Worm (Caenorhabditis elegans) whole organism, L3 larva: ENCODE measurements around the gene arf-1.
A peak's percentile ranks its signal among the peaks of the same experiment; 100 is the strongest.

Experiments
- R02D3.7 ChIP-seq: fragments of 150-350 bp; optimal IDR thresholded peaks from 2 replicates; lab custom pipeline; 2014; ENCODE audit warnings: missing biosample characterization, missing genetic modification characterization
- ama-1 ChIP-seq: fragments of 150-350 bp; optimal IDR thresholded peaks from 2 replicates; lab custom pipeline; 2018
- ceh-16 ChIP-seq: sonication (generic microtip); optimal IDR thresholded peaks from 2 replicates; lab custom pipeline; 2017; ENCODE audit warnings: missing biosample characterization, missing genetic modification characterization
- ceh-28 ChIP-seq: fragments of 150-350 bp; optimal IDR thresholded peaks from 2 replicates; lab custom pipeline; 2014; ENCODE audit warnings: missing biosample characterization, missing genetic modification reagents, missing genetic modification characterization
- ceh-82 ChIP-seq: fragments of 150-350 bp; optimal IDR thresholded peaks from 2 replicates; lab custom pipeline; 2014; ENCODE audit warnings: missing biosample characterization, missing genetic modification characterization
- ceh-9 ChIP-seq: sonication (generic microtip); optimal IDR thresholded peaks from 2 replicates; lab custom pipeline; 2018; ENCODE audit warnings: missing biosample characterization, missing genetic modification characterization
- daf-12 ChIP-seq: fragments of 150-350 bp; optimal IDR thresholded peaks from 2 replicates; lab custom pipeline; 2014; ENCODE audit warnings: missing biosample characterization, missing genetic modification reagents, missing genetic modification characterization
- egl-27 ChIP-seq: sonication (generic microtip); optimal IDR thresholded peaks from 4 replicates; lab custom pipeline; 2017; ENCODE audit warnings: missing biosample characterization, missing genetic modification reagents, missing genetic modification characterization
- egl-5 ChIP-seq: fragments of 150-350 bp; optimal IDR thresholded peaks from 2 replicates; lab custom pipeline; 2017; ENCODE audit warnings: missing biosample characterization, missing genetic modification reagents, missing genetic modification characterization, inconsistent platforms
- elt-2 ChIP-seq: sonication (generic microtip); optimal IDR thresholded peaks from 2 replicates; lab custom pipeline; 2016; ENCODE audit warnings: missing genetic modification reagents, mild to moderate bottlenecking, missing genetic modification characterization, missing compliant biosample characterization
- elt-3 ChIP-seq, 3 experiments: fragments of 150-350 bp in 1 of 3; sonication (generic microtip) in 2 of 3; optimal IDR thresholded peaks; 2 replicates in 2 of 3; 4 replicates in 1 of 3; lab custom pipeline; 2014 to 2017; ENCODE audit warnings: missing biosample characterization in 3 of 3, missing genetic modification characterization in 3 of 3
- eor-1 ChIP-seq, 2 experiments: fragments of 150-350 bp; optimal IDR thresholded peaks; 2 replicates each; lab custom pipeline; 2014 to 2018; ENCODE audit warnings: missing biosample characterization in 2 of 2, missing genetic modification characterization in 2 of 2
- fkh-10 ChIP-seq: sonication (generic microtip); optimal IDR thresholded peaks from 2 replicates; lab custom pipeline; 2017; ENCODE audit warnings: missing biosample characterization, missing genetic modification reagents, missing genetic modification characterization
- fkh-2 ChIP-seq: fragments of 150-350 bp; optimal IDR thresholded peaks from 2 replicates; lab custom pipeline; 2014; ENCODE audit warnings: missing biosample characterization, missing genetic modification reagents, missing genetic modification characterization
- fos-1 ChIP-seq: fragments of 150-350 bp; optimal IDR thresholded peaks from 2 replicates; lab custom pipeline; 2014; ENCODE audit warnings: missing biosample characterization, missing genetic modification characterization
- hmg-11 ChIP-seq: sonication (generic microtip); optimal IDR thresholded peaks from 2 replicates; lab custom pipeline; 2016; ENCODE audit warnings: missing genetic modification characterization, missing compliant biosample characterization
- lin-15B ChIP-seq: fragments of 150-350 bp; optimal IDR thresholded peaks from 2 replicates; lab custom pipeline; 2014; ENCODE audit warnings: missing biosample characterization, missing genetic modification characterization
- lin-39 ChIP-seq: fragments of 150-350 bp; optimal IDR thresholded peaks from 2 replicates; lab custom pipeline; 2018; ENCODE audit warnings: missing biosample characterization, missing genetic modification reagents, missing genetic modification characterization
- lsy-12 ChIP-seq: sonication (generic microtip); optimal IDR thresholded peaks from 2 replicates; lab custom pipeline; 2016; ENCODE audit warnings: mild to moderate bottlenecking, missing genetic modification characterization, missing compliant biosample characterization
- mdl-1 ChIP-seq: fragments of 150-350 bp; optimal IDR thresholded peaks from 2 replicates; lab custom pipeline; 2014; ENCODE audit warnings: missing biosample characterization, missing genetic modification characterization
- mml-1 ChIP-seq: fragments of 150-350 bp; sonication (generic microtip); optimal IDR thresholded peaks from 3 replicates; lab custom pipeline; 2014; ENCODE audit warnings: missing biosample characterization, missing genetic modification characterization
- nfya-1 ChIP-seq: sonication (generic microtip); optimal IDR thresholded peaks from 2 replicates; lab custom pipeline; 2017; ENCODE audit warnings: missing genetic modification characterization, mild to moderate bottlenecking, missing compliant biosample characterization, antibody characterized with exemption, moderate library complexity; ENCODE audit not compliant: insufficient read depth
- nhr-12 ChIP-seq: fragments of 150-350 bp; optimal IDR thresholded peaks from 2 replicates; lab custom pipeline; 2014; ENCODE audit warnings: missing biosample characterization, missing genetic modification characterization
- nhr-23 ChIP-seq: fragments of 150-350 bp; optimal IDR thresholded peaks from 2 replicates; lab custom pipeline; 2014; ENCODE audit warnings: missing biosample characterization, missing genetic modification reagents, missing genetic modification characterization
- nhr-237 ChIP-seq: fragments of 150-350 bp; optimal IDR thresholded peaks from 2 replicates; lab custom pipeline; 2014; ENCODE audit warnings: missing biosample characterization, missing genetic modification characterization
- nhr-25 ChIP-seq: sonication (generic microtip); optimal IDR thresholded peaks from 2 replicates; lab custom pipeline; 2017; ENCODE audit warnings: missing biosample characterization, missing genetic modification characterization
- nhr-28 ChIP-seq: fragments of 150-350 bp; optimal IDR thresholded peaks from 2 replicates; lab custom pipeline; 2014; ENCODE audit warnings: missing biosample characterization, missing genetic modification characterization
- nhr-76 ChIP-seq: fragments of 150-350 bp; sonication (generic microtip); optimal IDR thresholded peaks from 5 replicates; lab custom pipeline; 2014; ENCODE audit warnings: missing biosample characterization, missing genetic modification characterization
- nhr-77 ChIP-seq: fragments of 150-350 bp; optimal IDR thresholded peaks from 2 replicates; lab custom pipeline; 2014; ENCODE audit warnings: missing biosample characterization, missing genetic modification characterization
- pha-4 ChIP-seq: fragments of 150-350 bp; optimal IDR thresholded peaks from 2 replicates; lab custom pipeline; 2014; ENCODE audit warnings: missing biosample characterization, missing genetic modification reagents, missing genetic modification characterization
- pqm-1 ChIP-seq: fragments of 150-350 bp; optimal IDR thresholded peaks from 2 replicates; lab custom pipeline; 2017; ENCODE audit warnings: missing biosample characterization, missing genetic modification characterization, inconsistent platforms
- tbx-2 ChIP-seq: sonication (generic microtip); optimal IDR thresholded peaks from 2 replicates; lab custom pipeline; 2016; ENCODE audit warnings: mild to moderate bottlenecking, missing genetic modification characterization, missing compliant biosample characterization
- unc-39 ChIP-seq: sonication (generic microtip); optimal IDR thresholded peaks from 4 replicates; lab custom pipeline; 2017; ENCODE audit warnings: missing biosample characterization, missing genetic modification characterization
- unc-62 ChIP-seq: fragments of 150-350 bp; sonication (generic microtip); optimal IDR thresholded peaks from 4 replicates; lab custom pipeline; 2014; ENCODE audit warnings: missing biosample characterization, missing genetic modification reagents, missing genetic modification characterization
- zag-1 ChIP-seq: fragments of 150-350 bp; optimal IDR thresholded peaks from 2 replicates; lab custom pipeline; 2014; ENCODE audit warnings: missing biosample characterization, missing genetic modification characterization
- ztf-11 ChIP-seq: fragments of 150-350 bp; optimal IDR thresholded peaks from 2 replicates; lab custom pipeline; 2014; ENCODE audit warnings: missing biosample characterization, missing genetic modification characterization

arf-1 gene

ce11 chrIII:5744579-5744978 is 29.9 kb downstream of the arf-1 start, which contains the start of gene B0244.5:
Gene B0244.5 (plus strand): TSS chrIII:5744879.
- TF ChIP-seq elt-2 (tag; lab: Kevin White, UChicago) (peak; percentile 15), fkh-2 (no peak)

ce11 chrIII:5747185-5747584 is 32.5 kb downstream of the arf-1 start, which contains the start of gene B0244.4:
Gene B0244.4 (plus strand): TSS chrIII:5747485.
- TF ChIP-seq ztf-11 (tag; lab: Kevin White, UChicago) (no peak), lsy-12 (no peak), mml-1 (tag; lab: Kevin White, UChicago) (no peak), pha-4 (tag; lab: Kevin White, UChicago) (no peak), egl-27 (tag; lab: Kevin White, UChicago) (no peak), egl-5 (tag; lab: Kevin White, UChicago) (no peak), ama-1 (no peak), lin-39 (no peak), hmg-11 (tag; lab: Kevin White, UChicago) (no peak), mdl-1 (tag; lab: Kevin White, UChicago) (no peak), R02D3.7 (no peak), nhr-237 (no peak), lin-15B (tag; lab: Kevin White, UChicago) (no peak), nfya-1 (tag; lab: Kevin White, UChicago) (no peak), nhr-77 (tag; lab: Kevin White, UChicago) (no peak), unc-39 (tag; lab: Kevin White, UChicago) (no peak)
- TF ChIP-seq, all 47 proteins: peak for 0

ce11 chrIII:5748360-5748759 is 33.7 kb downstream of the arf-1 start:
- no peak for TF ChIP-seq ztf-11 (tag; lab: Kevin White, UChicago)
- TF ChIP-seq, all 47 proteins: peak for 0

- TF ChIP-seq nhr-23 (no peak), mml-1 (tag; lab: Kevin White, UChicago) (no peak), nhr-12 (no peak)
Measured at ce11 chrIII:5750503-5750902, 35.8 kb downstream of the arf-1 start.

ce11 chrIII:5755204-5755603 is 40.5 kb downstream of the arf-1 start, which contains the start of gene ida-1:
Gene ida-1 (plus strand): TSS chrIII:5755539.
- TF ChIP-seq ceh-9 (no peak), pha-4 (tag; lab: Kevin White, UChicago) (no peak), tbx-2 (no peak), fkh-10 (GFP tag; lab: Kevin White, UChicago) (peak; percentile 65), nhr-28 (tag; lab: Kevin White, UChicago) (no peak), lin-15B (tag; lab: Kevin White, UChicago) (no peak), ceh-16 (tag; lab: Kevin White, UChicago) (no peak), fos-1 (tag; lab: Kevin White, UChicago) (no peak), zag-1 (tag; lab: Kevin White, UChicago) (no peak), hmg-11 (tag; lab: Kevin White, UChicago) (peak; percentile 21), eor-1 (tag; optimal IDR thresholded peaks at IDR 0.05; lab: Kevin White, UChicago) (no peak), nhr-237 (no peak), nfya-1 (tag; lab: Kevin White, UChicago) (peak; percentile 80), unc-39 (tag; lab: Kevin White, UChicago) (no peak), elt-2 (tag; lab: Kevin White, UChicago) (no peak), ceh-28 (tag; lab: Kevin White, UChicago) (peak; percentile 70), nhr-25 (tag; lab: Kevin White, UChicago) (no peak), ama-1 (peak; percentile 21), R02D3.7 (no peak), mml-1 (tag; lab: Kevin White, UChicago) (no peak), ceh-82 (tag; lab: Kevin White, UChicago) (peak; percentile 25), nhr-77 (tag; lab: Kevin White, UChicago) (no peak), lsy-12 (no peak), mdl-1 (tag; lab: Kevin White, UChicago) (no peak), lin-39 (peak; percentile 29), ztf-11 (tag; lab: Kevin White, UChicago) (no peak)

- TF ChIP-seq nfya-1 (tag; lab: Kevin White, UChicago) (peak; percentile 48), hmg-11 (tag; lab: Kevin White, UChicago) (no peak), pha-4 (tag; lab: Kevin White, UChicago) (no peak), pqm-1 (tag; lab: Kevin White, UChicago) (no peak), daf-12 (tag; lab: Kevin White, UChicago) (no peak), fos-1 (tag; lab: Kevin White, UChicago) (no peak), fkh-10 (GFP tag; lab: Kevin White, UChicago) (peak; percentile 2), unc-62 (GFP tag; lab: Kevin White, UChicago) (no peak), ztf-11 (tag; lab: Kevin White, UChicago) (no peak), nhr-23 (no peak), nhr-76 (tag; lab: Kevin White, UChicago) (no peak), ceh-28 (tag; lab: Kevin White, UChicago) (no peak), eor-1 (tag; optimal IDR thresholded peaks at IDR 0.05; lab: Kevin White, UChicago) (no peak), egl-5 (tag; lab: Kevin White, UChicago) (no peak), elt-3 (tag; optimal IDR thresholded peaks at IDR 0.05; lab: Kevin White, UChicago) (no peak), ceh-82 (tag; lab: Kevin White, UChicago) (no peak)
Measured at ce11 chrIII:5757492-5758045, 42.9 kb downstream of the arf-1 start.
